Worm (Caenorhabditis elegans): ENCODE results near the gene Y97E10AR.2.

ce11 chrV:7969107-7969506 lies 26.9 kb upstream of the Y97E10AR.2 start, which contains the start of gene che-7:
- TF ChIP-seq skn-1 (tag; optimal IDR thresholded peaks at IDR 0.05) (no peak), fos-1 (tag; optimal IDR thresholded peaks at IDR 0.05) (no peak), lin-15B (tag; optimal IDR thresholded peaks at IDR 0.05) (no peak)
